Fruit fly (Drosophila melanogaster): Measurements from ENCODE around the gene PsGEF.
A peak's percentile ranks its signal among the peaks of the same experiment; 100 is the strongest.

PsGEF gene

dm6 chrX:2329312-2329711, 58.2 kb downstream of the PsGEF start (continued):
- TF ChIP-seq CG7368 (GFP tag; optimal IDR thresholded peaks at IDR 0.05) (peak; percentile 63), fd85E (GFP tag; optimal IDR thresholded peaks at IDR 0.05) (no peak), Eip75B (GFP tag; optimal IDR thresholded peaks at IDR 0.05) (peak; percentile 67), lz (GFP tag; optimal IDR thresholded peaks at IDR 0.05) (peak; percentile 76), Ets21C (GFP tag; optimal IDR thresholded peaks at IDR 0.05) (peak; percentile 49), CG3032 (tag; optimal IDR thresholded peaks at IDR 0.05) (peak; percentile 51), net (GFP tag; optimal IDR thresholded peaks at IDR 0.05) (peak; percentile 55), Eip78C (GFP tag) (peak; percentile 91), Blimp-1 (GFP tag; optimal IDR thresholded peaks at IDR 0.05) (no peak), CG9139 (GFP tag; optimal IDR thresholded peaks at IDR 0.05) (peak; percentile 35), topi (GFP tag; optimal IDR thresholded peaks at IDR 0.05) (peak; percentile 77), Gug (GFP tag; IDR thresholded peaks at IDR 0.05) (no peak), Hr4 (GFP tag; optimal IDR thresholded peaks at IDR 0.05) (no peak), Met (GFP tag; optimal IDR thresholded peaks at IDR 0.05) (no peak), fkh (GFP tag; optimal IDR thresholded peaks at IDR 0.05) (peak; percentile 11), Lpt (GFP tag; optimal IDR thresholded peaks at IDR 0.05) (no peak), esn (GFP tag; optimal IDR thresholded peaks at IDR 0.05) (peak; percentile 83), CG34406 (GFP tag; optimal IDR thresholded peaks at IDR 0.05) (peak; percentile 64), pdm3 (GFP tag; optimal IDR thresholded peaks at IDR 0.05) (peak; percentile 74), Eip93F (GFP tag; optimal IDR thresholded peaks at IDR 0.05) (peak; percentile 43), CG11902 (GFP tag; optimal IDR thresholded peaks at IDR 0.05) (peak; percentile 37), Sox14 (GFP tag; optimal IDR thresholded peaks at IDR 0.05) (peak; percentile 67), Hr39 (GFP tag; optimal IDR thresholded peaks at IDR 0.05) (peak; percentile 73), OdsH (GFP tag; optimal IDR thresholded peaks at IDR 0.05) (peak; percentile 68), CG10631 (GFP tag; optimal IDR thresholded peaks at IDR 0.05) (peak; percentile 59), salr (GFP tag; optimal IDR thresholded peaks at IDR 0.05) (peak in 1 of 2 experiments; percentile 8), spab (GFP tag; optimal IDR thresholded peaks at IDR 0.05) (peak; percentile 50), CG11762 (GFP tag; optimal IDR thresholded peaks at IDR 0.05; ENCODE audit: insufficient read depth) (peak; percentile 43), CG32006 (GFP tag; optimal IDR thresholded peaks at IDR 0.05) (peak; percentile 25), CG4318 (GFP tag; optimal IDR thresholded peaks at IDR 0.05) (no peak), CG6792 (GFP tag; optimal IDR thresholded peaks at IDR 0.05) (peak; percentile 80), CG8319 (GFP tag; optimal IDR thresholded peaks at IDR 0.05) (no peak), Sox102F (GFP tag; optimal IDR thresholded peaks at IDR 0.05) (peak; percentile 77)

dm6 chrX:2326828-2327227, 60.6 kb downstream of the PsGEF start, which contains the start of gene CG2854:
Gene CG2854 (plus strand): TSS chrX:2327128.
- TF ChIP-seq Met (GFP tag; optimal IDR thresholded peaks at IDR 0.05) (no peak), CG10631 (GFP tag; optimal IDR thresholded peaks at IDR 0.05) (no peak), fkh (GFP tag; optimal IDR thresholded peaks at IDR 0.05) (no peak), svp (GFP tag) (no peak), dac (GFP tag; optimal IDR thresholded peaks at IDR 0.05) (no peak), Sox15 (GFP tag; optimal IDR thresholded peaks at IDR 0.05) (no peak), CG6276 (GFP tag; optimal IDR thresholded peaks at IDR 0.05) (no peak), Blimp-1 (GFP tag; optimal IDR thresholded peaks at IDR 0.05) (no peak), CG7368 (GFP tag; optimal IDR thresholded peaks at IDR 0.05) (no peak), Smox (GFP tag; optimal IDR thresholded peaks at IDR 0.05) (no peak), CG15336 (GFP tag; IDR thresholded peaks at IDR 0.05) (no peak)

- peak; percentile 8 for TF ChIP-seq topi (GFP tag; optimal IDR thresholded peaks at IDR 0.05)
- TF ChIP-seq CG6163 (GFP tag; IDR thresholded peaks at IDR 0.05) = no peak
- peak in 1 of 2 experiments; percentile 47 for TF ChIP-seq ss (GFP tag; optimal IDR thresholded peaks at IDR 0.05)
- peak; percentile 18 for TF ChIP-seq Eip78C (GFP tag)
Observed at dm6 chrX:2325658-2326245, 61.7 kb downstream of the PsGEF start, which contains the start of gene CG14050. Gene CG14050 (minus strand): TSS chrX:2326217.
